Fruit fly (Drosophila melanogaster) whole organism, adult: ENCODE measurements around the gene Tsp.

Experiments used
- CG11617 ChIP-seq: fragments of 200-800 bp; sonication (Bioruptor generic); optimal IDR thresholded peaks from 2 replicates; lab custom pipeline; 2017; ENCODE audit warnings: mild to moderate bottlenecking, missing biosample characterization, missing genetic modification reagents, missing genetic modification characterization
- kay ChIP-seq: fragments of 200-800 bp; sonication (Bioruptor generic); peaks from one replicate; lab custom pipeline; 2016; ENCODE audit warnings: missing biosample characterization, missing genetic modification characterization, borderline replicate concordance

- TF ChIP-seq CG11617 (GFP tag; lab: Kevin White, UChicago) (no peak), kay (peak; percentile 71)
Observed at dm6 chr2L:6741980-6742591, 33.2 kb upstream of the Tsp start, which contains the start of gene meng.
